Worm (Caenorhabditis elegans) whole organism, L2 larva: ENCODE data around the gene mak-1.

ENCODE experiments used
- C34F6.9 ChIP-seq: fragments of 150-350 bp; optimal IDR thresholded peaks from 2 replicates; lab custom pipeline; 2014; ENCODE audit warnings: missing biosample characterization, missing genetic modification characterization
- R02D3.7 ChIP-seq: fragments of 150-350 bp; optimal IDR thresholded peaks from 2 replicates; lab custom pipeline; 2014; ENCODE audit warnings: missing biosample characterization, missing genetic modification characterization
- Y55F3AM.14 ChIP-seq: fragments of 200-800 bp; sonication (Bioruptor generic); optimal IDR thresholded peaks from 2 replicates; lab custom pipeline; 2018; ENCODE audit warnings: mild to moderate bottlenecking, missing genetic modification characterization, missing compliant biosample characterization
- ZK546.5 ChIP-seq: sonication (generic microtip); optimal IDR thresholded peaks from 2 replicates; lab custom pipeline; 2017; ENCODE audit warnings: missing biosample characterization, missing genetic modification characterization
- alr-1 ChIP-seq: fragments of 150-350 bp; optimal IDR thresholded peaks from 2 replicates; lab custom pipeline; 2014; ENCODE audit warnings: missing biosample characterization, missing genetic modification characterization
- aly-2 ChIP-seq: fragments of 150-350 bp; optimal IDR thresholded peaks from 2 replicates; lab custom pipeline; 2014; ENCODE audit warnings: missing biosample characterization, missing genetic modification characterization
- blmp-1 ChIP-seq: sonication (generic microtip); optimal IDR thresholded peaks from 2 replicates; lab custom pipeline; 2017; ENCODE audit warnings: missing genetic modification characterization, mild to moderate bottlenecking, missing compliant biosample characterization, antibody characterized with exemption, moderate library complexity; ENCODE audit not compliant: insufficient read depth
- ceh-16 ChIP-seq: fragments of 150-350 bp; optimal IDR thresholded peaks from 2 replicates; lab custom pipeline; 2014; ENCODE audit warnings: missing biosample characterization, missing genetic modification characterization
- ceh-82 ChIP-seq: fragments of 150-350 bp; optimal IDR thresholded peaks from 2 replicates; lab custom pipeline; 2014; ENCODE audit warnings: missing biosample characterization, missing genetic modification characterization
- crh-2 ChIP-seq: sonication (generic microtip); optimal IDR thresholded peaks from 2 replicates; lab custom pipeline; 2017; ENCODE audit warnings: missing biosample characterization, missing genetic modification characterization
- dmd-4 ChIP-seq: sonication (generic microtip); optimal IDR thresholded peaks from 2 replicates; lab custom pipeline; 2017; ENCODE audit warnings: missing biosample characterization, missing genetic modification characterization
- egl-27 ChIP-seq: sonication (generic microtip); optimal IDR thresholded peaks from 3 replicates; lab custom pipeline; 2017; ENCODE audit warnings: missing biosample characterization, missing genetic modification reagents, missing genetic modification characterization
- elt-3 ChIP-seq: sonication (generic microtip); optimal IDR thresholded peaks from 2 replicates; lab custom pipeline; 2017; ENCODE audit warnings: missing biosample characterization, missing genetic modification characterization
- fos-1 ChIP-seq: fragments of 150-350 bp; optimal IDR thresholded peaks from 2 replicates; lab custom pipeline; 2014; ENCODE audit warnings: missing biosample characterization, missing genetic modification characterization
- lin-13 ChIP-seq: fragments of 150-350 bp; optimal IDR thresholded peaks from 2 replicates; lab custom pipeline; 2014; ENCODE audit warnings: missing biosample characterization, missing genetic modification reagents, missing genetic modification characterization
- lin-39 ChIP-seq: fragments of 150-350 bp; optimal IDR thresholded peaks from 2 replicates; lab custom pipeline; 2014; ENCODE audit warnings: missing biosample characterization, missing genetic modification reagents, missing genetic modification characterization
- mab-5 ChIP-seq: fragments of 150-350 bp; optimal IDR thresholded peaks from 2 replicates; lab custom pipeline; 2014; ENCODE audit warnings: missing biosample characterization, missing genetic modification characterization
- mbf-1 ChIP-seq: sonication (generic microtip); optimal IDR thresholded peaks from 2 replicates; lab custom pipeline; 2017; ENCODE audit warnings: missing biosample characterization, missing genetic modification characterization
- mdl-1 ChIP-seq, 2 experiments: fragments of 150-350 bp in 1 of 2; sonication (generic microtip) in 1 of 2; optimal IDR thresholded peaks; 2 replicates each; lab custom pipeline; 2017; ENCODE audit warnings: missing biosample characterization in 2 of 2, missing genetic modification characterization in 2 of 2
- nhr-10 ChIP-seq: sonication (generic microtip); optimal IDR thresholded peaks from 2 replicates; lab custom pipeline; 2017; ENCODE audit warnings: missing biosample characterization, missing genetic modification characterization
- nhr-12 ChIP-seq: fragments of 150-350 bp; optimal IDR thresholded peaks from 2 replicates; lab custom pipeline; 2014; ENCODE audit warnings: missing biosample characterization, missing genetic modification characterization
- nhr-129 ChIP-seq: fragments of 150-350 bp; optimal IDR thresholded peaks from 2 replicates; lab custom pipeline; 2014; ENCODE audit warnings: missing biosample characterization, missing genetic modification characterization
- nhr-21 ChIP-seq: fragments of 150-350 bp; optimal IDR thresholded peaks from 2 replicates; lab custom pipeline; 2014; ENCODE audit warnings: missing biosample characterization, missing genetic modification characterization
- nhr-23 ChIP-seq: fragments of 150-350 bp; optimal IDR thresholded peaks from 2 replicates; lab custom pipeline; 2014; ENCODE audit warnings: missing biosample characterization, missing genetic modification reagents, missing genetic modification characterization
- nhr-237 ChIP-seq: fragments of 150-350 bp; optimal IDR thresholded peaks from 2 replicates; lab custom pipeline; 2014; ENCODE audit warnings: missing biosample characterization, missing genetic modification characterization
- nhr-6 ChIP-seq: fragments of 150-350 bp; optimal IDR thresholded peaks from 2 replicates; lab custom pipeline; 2014; ENCODE audit warnings: missing biosample characterization, missing genetic modification characterization
- nhr-77 ChIP-seq: fragments of 150-350 bp; optimal IDR thresholded peaks from 2 replicates; lab custom pipeline; 2014; ENCODE audit warnings: missing biosample characterization, missing genetic modification characterization
- peb-1 ChIP-seq: fragments of 150-350 bp; optimal IDR thresholded peaks from 2 replicates; lab custom pipeline; 2014; ENCODE audit warnings: missing biosample characterization, missing genetic modification characterization
- sma-3 ChIP-seq: sonication (generic microtip); optimal IDR thresholded peaks from 2 replicates; lab custom pipeline; 2016; ENCODE audit warnings: missing genetic modification reagents, missing genetic modification characterization, missing compliant biosample characterization
- sma-9 ChIP-seq, 2 experiments: fragments of 150-350 bp in 1 of 2; sonication (generic microtip) in 1 of 2; optimal IDR thresholded peaks; 2 replicates each; lab custom pipeline; 2014 to 2016; ENCODE audit warnings: missing genetic modification characterization in 2 of 2, mild to moderate bottlenecking in 1 of 2, missing biosample characterization in 1 of 2, missing compliant biosample characterization in 1 of 2, missing genetic modification reagents in 1 of 2, moderate library complexity in 1 of 2
- snpc-4 ChIP-seq: fragments of 150-350 bp; optimal IDR thresholded peaks from 2 replicates; lab custom pipeline; 2014; ENCODE audit warnings: missing biosample characterization, missing genetic modification characterization
- unc-39 ChIP-seq: fragments of 150-350 bp; optimal IDR thresholded peaks from 2 replicates; lab custom pipeline; 2014; ENCODE audit warnings: missing biosample characterization, missing genetic modification characterization
- unc-55 ChIP-seq: fragments of 150-350 bp; sonication (generic microtip); optimal IDR thresholded peaks from 3 replicates; lab custom pipeline; 2014; ENCODE audit warnings: missing biosample characterization, missing genetic modification reagents, missing genetic modification characterization
- unc-62 ChIP-seq: fragments of 150-350 bp; optimal IDR thresholded peaks from 2 replicates; lab custom pipeline; 2014; ENCODE audit warnings: missing biosample characterization, missing genetic modification reagents, missing genetic modification characterization
- zag-1 ChIP-seq: fragments of 150-350 bp; optimal IDR thresholded peaks from 2 replicates; lab custom pipeline; 2014; ENCODE audit warnings: missing biosample characterization, missing genetic modification characterization
- ztf-1 ChIP-seq: fragments of 200-800 bp; sonication (Bioruptor generic); conservative IDR thresholded peaks from 2 replicates; pipeline ENCODE4 v1.3.6; 2022; ENCODE audit warnings: missing genetic modification characterization, missing compliant biosample characterization
- ztf-4 ChIP-seq: fragments of 150-350 bp; optimal IDR thresholded peaks from 2 replicates; lab custom pipeline; 2014; ENCODE audit warnings: missing biosample characterization, missing genetic modification characterization

Gene mak-1

DNA sequence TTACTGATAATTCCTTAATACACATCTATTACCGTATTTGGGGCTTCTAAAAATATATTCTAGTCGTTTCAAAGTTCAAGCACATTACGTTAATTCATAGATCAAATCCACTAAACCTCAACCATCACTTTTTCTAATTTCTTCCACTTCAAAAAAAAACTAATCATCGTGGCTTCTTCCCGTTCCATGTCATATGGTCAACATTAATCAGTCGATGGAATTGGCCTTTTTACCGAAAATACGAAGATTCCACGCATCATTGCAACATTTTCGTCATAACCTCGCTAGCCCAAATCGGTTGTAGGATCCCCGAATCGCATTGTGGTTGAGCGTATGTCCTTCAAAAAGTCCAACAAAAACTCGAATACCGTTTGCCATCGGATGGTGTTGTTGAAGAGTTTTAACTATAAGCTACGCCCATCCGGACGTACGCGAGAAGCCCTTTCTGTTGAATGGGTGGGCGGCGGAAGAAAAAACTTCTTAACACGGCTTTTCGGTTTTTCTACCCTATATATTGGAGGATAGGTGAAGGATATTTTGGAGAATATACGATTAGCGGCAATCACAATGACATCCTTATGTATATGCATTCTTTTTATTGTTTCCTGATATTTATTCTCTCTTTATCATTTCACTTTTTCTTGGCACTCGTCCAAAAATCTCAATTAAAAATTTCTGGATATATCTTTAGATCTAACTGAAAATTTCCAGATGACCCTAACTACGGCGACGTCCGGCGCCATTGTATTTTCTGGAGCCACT, 11.4 kb upstream of the mak-1 start, which contains the start of gene rol-6:
rol-6 (plus strand) TSS at position 712 of the 762 bp plus-strand sequence.
- peak; percentile 10 for TF ChIP-seq nhr-21 (tag; lab: Kevin White, UChicago)
- TF ChIP-seq unc-39 (tag; lab: Kevin White, UChicago): no peak
- TF ChIP-seq, all 48 proteins: peak for 1

DNA sequence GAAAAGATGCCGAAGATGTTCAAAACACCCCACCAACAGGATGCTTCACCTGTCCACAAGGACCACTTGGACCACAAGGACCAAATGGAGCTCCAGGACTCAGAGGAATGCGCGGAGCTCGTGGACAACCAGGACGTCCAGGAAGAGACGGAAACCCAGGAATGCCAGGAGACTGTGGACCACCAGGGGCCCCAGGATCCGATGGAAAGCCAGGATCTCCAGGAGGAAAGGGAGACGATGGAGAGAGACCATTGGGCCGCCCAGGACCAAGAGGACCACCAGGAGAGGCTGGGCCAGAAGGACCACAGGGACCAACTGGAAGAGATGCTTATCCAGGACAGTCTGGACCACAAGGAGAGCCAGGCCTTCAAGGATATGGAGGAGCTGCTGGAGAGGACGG, 10.2 kb upstream of the mak-1 start:
- no peak for TF ChIP-seq fos-1 (tag; lab: Kevin White, UChicago)
- TF ChIP-seq egl-27 (tag; lab: Kevin White, UChicago): no peak
- TF ChIP-seq alr-1 (tag; lab: Kevin White, UChicago): no peak
- TF ChIP-seq ZK546.5: no peak
- TF ChIP-seq snpc-4: no peak
- TF ChIP-seq C34F6.9 (tag; lab: Kevin White, UChicago): no peak
- TF ChIP-seq sma-9 (GFP tag; optimal IDR thresholded peaks at IDR 0.05; lab: Kevin White, UChicago): no peak
- no peak for TF ChIP-seq sma-9 (tag; optimal IDR thresholded peaks at IDR 0.05; lab: Kevin White, UChicago)
- TF ChIP-seq nhr-77: no peak
- no peak for TF ChIP-seq nhr-6
- TF ChIP-seq nhr-10 (tag; lab: Kevin White, UChicago): no peak
- TF ChIP-seq R02D3.7 (tag; lab: Kevin White, UChicago): no peak
- TF ChIP-seq mdl-1 (tag; optimal IDR thresholded peaks at IDR 0.05; lab: Kevin White, UChicago): no peak
- no peak for TF ChIP-seq unc-55

DNA sequence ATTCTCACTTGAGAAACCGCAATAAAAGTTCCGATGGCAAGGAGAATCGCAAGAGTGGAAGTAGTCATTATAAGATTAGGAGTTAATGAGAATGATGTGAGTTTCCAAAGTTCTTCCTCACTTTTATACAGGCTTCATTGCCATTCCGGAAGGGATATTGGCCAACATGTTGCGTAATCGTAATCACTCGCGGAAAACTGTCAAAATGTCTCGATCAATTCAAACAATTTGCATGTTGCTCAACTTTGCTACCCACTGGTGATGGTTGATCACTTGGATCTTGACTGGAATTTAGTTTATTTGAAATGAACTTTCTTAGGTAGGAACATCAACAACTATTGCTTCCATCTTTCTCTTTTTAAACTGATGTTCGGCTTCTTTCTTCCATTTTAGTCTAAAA, 6.4 kb upstream of the mak-1 start, which contains the start of gene idpb-4:
idpb-4 (minus strand) TSS at position 101 of the 400 bp plus-strand sequence.
- no peak for TF ChIP-seq Y55F3AM.14 (GFP tag; lab: Kevin White, UChicago)
- no peak for TF ChIP-seq sma-3 (GFP tag; lab: Kevin White, UChicago)
- no peak for TF ChIP-seq blmp-1
- TF ChIP-seq aly-2 (tag; lab: Kevin White, UChicago): no peak
- TF ChIP-seq, all 48 proteins: peak for 0

DNA sequence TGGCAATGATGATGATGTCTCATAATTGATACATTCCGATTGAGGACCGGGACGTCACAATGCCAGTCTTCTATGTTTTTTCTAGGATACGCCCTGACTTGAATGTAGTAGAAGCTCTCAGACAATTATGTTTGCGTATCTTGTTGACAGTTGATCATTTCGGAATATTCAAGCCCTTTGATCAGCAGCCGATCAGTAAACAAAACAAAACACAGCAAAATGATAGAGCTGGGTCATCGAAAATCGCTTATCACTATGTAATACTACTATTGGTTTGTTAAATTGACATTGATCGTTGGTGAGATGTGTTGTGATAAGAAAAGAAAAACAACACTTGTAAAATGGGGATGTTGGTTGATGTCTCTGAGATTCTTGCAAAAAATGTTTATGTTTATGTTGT, 5.6 kb upstream of the mak-1 start:
- TF ChIP-seq ceh-16: no peak
- TF ChIP-seq nhr-237 (tag; lab: Kevin White, UChicago): no peak
- no peak for TF ChIP-seq nhr-10 (tag; lab: Kevin White, UChicago)
- no peak for TF ChIP-seq unc-62
- TF ChIP-seq ceh-82: no peak
- TF ChIP-seq Y55F3AM.14 (GFP tag; lab: Kevin White, UChicago): no peak
- no peak for TF ChIP-seq R02D3.7 (tag; lab: Kevin White, UChicago)

DNA sequence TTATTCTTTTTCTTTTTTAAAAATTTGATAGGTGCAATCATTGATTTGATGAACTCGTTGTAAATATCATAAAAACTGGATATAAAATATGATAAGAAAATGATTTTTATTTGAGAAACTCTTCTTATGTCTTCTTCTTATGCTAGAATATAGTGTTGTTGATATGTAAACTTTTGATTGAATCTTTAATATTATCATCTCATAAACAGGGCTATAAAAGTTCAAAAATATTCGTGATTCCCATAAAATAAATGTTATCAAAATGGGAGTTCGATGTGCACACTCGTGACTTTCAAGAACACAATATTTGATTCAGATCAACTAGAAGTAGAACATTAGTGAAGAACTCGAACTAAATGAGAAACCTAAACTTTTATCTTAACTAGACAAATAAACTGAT, 4.9 kb upstream of the mak-1 start:
- TF ChIP-seq mab-5 (no peak), sma-9 (GFP tag; optimal IDR thresholded peaks at IDR 0.05; lab: Kevin White, UChicago) (peak; percentile 73), sma-9 (tag; optimal IDR thresholded peaks at IDR 0.05; lab: Kevin White, UChicago) (no peak), ztf-4 (tag; lab: Kevin White, UChicago) (peak; percentile 3), crh-2 (tag; lab: Kevin White, UChicago) (peak; percentile 35), ceh-16 (no peak), zag-1 (tag; lab: Kevin White, UChicago) (no peak), lin-13 (GFP tag; lab: Kevin White, UChicago) (peak; percentile 10), ztf-1 (GFP tag; lab: Robert Waterston, UW) (no peak), nhr-237 (tag; lab: Kevin White, UChicago) (no peak), ceh-82 (no peak)

DNA sequence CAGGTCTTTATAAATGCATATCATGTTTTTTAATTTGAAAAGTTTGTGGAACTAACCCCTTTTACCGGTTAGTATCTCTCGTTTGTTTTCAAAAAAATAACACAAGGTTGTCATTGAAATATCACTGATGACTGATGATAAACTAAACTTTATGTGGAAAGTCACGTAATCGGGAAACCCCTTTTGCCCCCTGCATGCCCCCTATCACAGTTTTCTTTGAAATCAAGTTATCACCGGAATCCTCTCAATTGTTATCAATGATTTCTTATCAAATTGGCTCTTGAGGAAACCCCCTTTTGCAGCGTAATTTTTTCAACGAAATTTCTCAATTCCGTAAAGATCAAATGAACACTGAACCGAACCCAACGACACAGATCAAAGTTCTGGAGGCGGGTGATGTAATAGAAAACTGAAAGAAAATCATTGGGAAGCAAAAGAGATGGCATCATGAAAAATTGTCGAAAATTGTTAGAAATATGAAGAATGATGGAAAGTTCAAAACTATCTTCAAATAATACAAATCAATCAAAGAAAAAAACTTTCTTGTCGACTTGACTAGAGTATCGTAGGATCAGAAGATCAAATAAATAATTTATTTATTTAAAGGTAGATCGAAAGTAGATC, 3.4 kb upstream of the mak-1 start:
- TF ChIP-seq aly-2 (tag; lab: Kevin White, UChicago): no peak
- TF ChIP-seq C34F6.9 (tag; lab: Kevin White, UChicago): no peak
- TF ChIP-seq unc-62: no peak
- no peak for TF ChIP-seq zag-1 (tag; lab: Kevin White, UChicago)
- no peak for TF ChIP-seq ztf-4 (tag; lab: Kevin White, UChicago)
- TF ChIP-seq sma-9 (GFP tag; optimal IDR thresholded peaks at IDR 0.05; lab: Kevin White, UChicago): peak; percentile 99
- no peak for TF ChIP-seq sma-9 (tag; optimal IDR thresholded peaks at IDR 0.05; lab: Kevin White, UChicago)
- TF ChIP-seq nhr-21 (tag; lab: Kevin White, UChicago): peak; percentile 63
- TF ChIP-seq nhr-237 (tag; lab: Kevin White, UChicago): no peak
- no peak for TF ChIP-seq elt-3 (tag; lab: Kevin White, UChicago)
- TF ChIP-seq nhr-12 (tag; lab: Kevin White, UChicago): no peak
- TF ChIP-seq dmd-4 (tag; lab: Kevin White, UChicago): no peak
- peak; percentile 41 for TF ChIP-seq nhr-129 (tag; lab: Kevin White, UChicago)
- TF ChIP-seq nhr-6: peak; percentile 34
- TF ChIP-seq R02D3.7 (tag; lab: Kevin White, UChicago): no peak
- no peak for TF ChIP-seq mab-5
- TF ChIP-seq unc-55: no peak
- TF ChIP-seq peb-1 (tag; lab: Kevin White, UChicago): no peak
- no peak for TF ChIP-seq lin-39 (tag; lab: Kevin White, UChicago)
- TF ChIP-seq crh-2 (tag; lab: Kevin White, UChicago): peak; percentile 79
- no peak for TF ChIP-seq sma-3 (GFP tag; lab: Kevin White, UChicago)
- no peak for TF ChIP-seq nhr-23 (tag; lab: Kevin White, UChicago)
- TF ChIP-seq nhr-10 (tag; lab: Kevin White, UChicago): no peak
- no peak for TF ChIP-seq nhr-77
- TF ChIP-seq fos-1 (tag; lab: Kevin White, UChicago): peak; percentile 77
- TF ChIP-seq blmp-1: peak; percentile 39
- TF ChIP-seq snpc-4: no peak
- TF ChIP-seq ZK546.5: no peak
- no peak for TF ChIP-seq mbf-1 (tag; lab: Kevin White, UChicago)
